Worm (Caenorhabditis elegans): Measurements from ENCODE around the gene F54B3.4.

- TF ChIP-seq ceh-24 (tag; optimal IDR thresholded peaks at IDR 0.05) (no peak), ceh-22 (tag; optimal IDR thresholded peaks at IDR 0.05) (no peak)
Observed at ce11 chrII:10261261-10261660, 9.7 kb downstream of the F54B3.4 start.

All from whole organism, late embryonic.